Worm (Caenorhabditis elegans) whole organism, midembryonic: ENCODE results near the gene F17C11.2.

ENCODE experiments used
- T22C8.4 ChIP-seq: fragments of 200-800 bp; sonication (Bioruptor generic); IDR thresholded peaks from 2 replicates; pipeline ENCODE4 v1.3.6; 2022; ENCODE audit warnings: missing genetic modification characterization, missing compliant biosample characterization
- cog-1 ChIP-seq: sonication (generic microtip); optimal IDR thresholded peaks from 2 replicates; lab custom pipeline; 2016; ENCODE audit warnings: missing genetic modification characterization, missing compliant biosample characterization
- flt-1 ChIP-seq: fragments of 200-800 bp; sonication (Bioruptor generic); IDR thresholded peaks from 2 replicates; pipeline ENCODE4 v1.3.6; 2022; ENCODE audit warnings: missing genetic modification characterization, missing compliant biosample characterization
- klf-2 ChIP-seq: fragments of 200-800 bp; sonication (Bioruptor generic); conservative IDR thresholded peaks from 2 replicates; pipeline ENCODE4 v1.3.6; 2022; ENCODE audit warnings: missing genetic modification reagents, missing genetic modification characterization, missing compliant biosample characterization
- med-1 ChIP-seq: sonication (generic microtip); optimal IDR thresholded peaks from 2 replicates; lab custom pipeline; 2017; ENCODE audit warnings: missing genetic modification characterization, mild to moderate bottlenecking, missing compliant biosample characterization, antibody characterized with exemption, missing genetic modification reagents; ENCODE audit not compliant: insufficient read depth
- tab-1 ChIP-seq: fragments of 200-800 bp; sonication (Bioruptor generic); IDR thresholded peaks from 2 replicates; pipeline ENCODE4 v1.3.6; 2022; ENCODE audit warnings: missing genetic modification characterization, missing compliant biosample characterization
- ztf-23 ChIP-seq: fragments of 200-800 bp; sonication (Bioruptor generic); IDR thresholded peaks from 2 replicates; pipeline ENCODE4 v1.3.6; 2022; ENCODE audit warnings: missing genetic modification reagents, missing genetic modification characterization, missing compliant biosample characterization
- ztf-29 ChIP-seq: fragments of 200-800 bp; sonication (Bioruptor generic); IDR thresholded peaks from 2 replicates; pipeline ENCODE4 v1.3.6; 2022; ENCODE audit warnings: missing genetic modification reagents, missing genetic modification characterization, missing compliant biosample characterization

DNA sequence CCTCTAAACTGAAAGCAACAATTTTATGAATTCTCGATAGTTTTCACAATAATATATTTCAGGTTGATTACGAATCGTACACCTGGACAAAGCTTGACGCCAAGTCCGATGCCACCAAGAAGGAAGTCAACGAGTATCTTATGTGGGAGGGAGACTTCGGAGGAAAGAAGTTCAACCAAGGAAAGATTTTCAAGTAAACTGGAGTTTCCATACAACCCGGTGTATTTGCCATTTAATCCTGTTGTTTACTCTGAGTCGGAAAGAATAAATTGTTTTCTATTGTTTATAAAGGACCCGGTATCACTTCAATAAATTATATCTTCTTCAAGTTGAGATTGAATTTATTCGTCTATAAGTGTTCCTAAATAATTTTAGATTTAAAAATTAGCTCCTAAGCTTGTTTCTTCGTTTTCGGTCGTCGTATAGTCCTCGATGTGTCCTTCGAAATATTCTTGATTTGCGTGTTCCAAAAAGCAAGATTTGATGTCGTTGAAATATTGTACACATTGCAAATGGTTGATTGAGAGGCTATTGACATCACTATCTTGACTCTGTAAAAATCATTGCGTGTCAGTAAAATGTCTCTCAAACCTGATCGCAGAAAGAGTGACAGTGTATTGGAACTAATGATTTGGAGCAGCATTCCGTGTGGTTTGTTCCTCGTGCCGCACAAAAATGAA, 19.7 kb downstream of the F17C11.2 start:
- TF ChIP-seq klf-2 (GFP tag; lab: Robert Waterston, UW), result no peak
- no peak for TF ChIP-seq tab-1 (GFP tag; lab: Robert Waterston, UW)
- TF ChIP-seq cog-1 (tag; lab: Kevin White, UChicago), result no peak
- no peak for TF ChIP-seq ztf-23
- no peak for TF ChIP-seq med-1 (GFP tag; lab: Kevin White, UChicago)
- TF ChIP-seq flt-1 (GFP tag; lab: Robert Waterston, UW), result no peak
- TF ChIP-seq ztf-29, result no peak
- no peak for TF ChIP-seq T22C8.4 (GFP tag; lab: Robert Waterston, UW)
